Fruit fly (Drosophila melanogaster) whole organism, embryonic: ENCODE measurements around the gene CG13408.

Experiments
- CG1024 ChIP-seq: fragments of 200-800 bp; sonication (Bioruptor generic); IDR thresholded peaks from 2 replicates; pipeline ENCODE4 v1.3.6; 2022; ENCODE audit warnings: missing biosample characterization, missing genetic modification characterization
- CG6765 ChIP-seq: fragments of 200-800 bp; sonication (Bioruptor generic); optimal IDR thresholded peaks from 3 replicates; lab custom pipeline; 2017; ENCODE audit warnings: missing biosample characterization, mild to moderate bottlenecking, missing genetic modification characterization
- Gug ChIP-seq: fragments of 200-800 bp; sonication (Bioruptor generic); IDR thresholded peaks from 4 replicates; pipeline ENCODE4 v1.3.6; 2022; ENCODE audit warnings: missing biosample characterization, missing genetic modification characterization
- Lpt ChIP-seq: fragments of >200 bp; optimal IDR thresholded peaks from 2 replicates; lab custom pipeline; 2018; ENCODE audit warnings: missing biosample characterization, missing genetic modification characterization
- gsb-n ChIP-seq: fragments of 200-800 bp; sonication (Bioruptor generic); optimal IDR thresholded peaks from 3 replicates; lab custom pipeline; 2018; ENCODE audit warnings: missing biosample characterization, mild to moderate bottlenecking, missing genetic modification characterization
- ind ChIP-seq: fragments of 200-800 bp; sonication (Bioruptor generic); optimal IDR thresholded peaks from 3 replicates; lab custom pipeline; 2016; ENCODE audit warnings: missing biosample characterization, missing genetic modification characterization

dm6 chr3R:22040400-22040799, 39.8 kb upstream of the CG13408 start:
- no peak for TF ChIP-seq Gug (GFP tag; lab: Robert Waterston, UW)
- TF ChIP-seq CG1024 (GFP tag; lab: Robert Waterston, UW) = no peak
- TF ChIP-seq CG6765 (GFP tag; lab: Kevin White, UChicago) = no peak
- TF ChIP-seq Lpt = no peak
- no peak for TF ChIP-seq gsb-n
- TF ChIP-seq ind (GFP tag; lab: Kevin White, UChicago) = no peak
